Worm (Caenorhabditis elegans) whole organism, L2 larva: ENCODE measurements around the gene snu-23.

Experiments used
- C34F6.9 ChIP-seq: fragments of 150-350 bp; optimal IDR thresholded peaks from 2 replicates; lab custom pipeline; 2014; ENCODE audit warnings: missing biosample characterization, missing genetic modification characterization
- F13H6.1 ChIP-seq: sonication (generic microtip); optimal IDR thresholded peaks from 2 replicates; lab custom pipeline; 2016; ENCODE audit warnings: missing genetic modification characterization, missing compliant biosample characterization
- Y55F3AM.14 ChIP-seq: fragments of 200-800 bp; sonication (Bioruptor generic); optimal IDR thresholded peaks from 2 replicates; lab custom pipeline; 2018; ENCODE audit warnings: mild to moderate bottlenecking, missing genetic modification characterization, missing compliant biosample characterization
- ZK546.5 ChIP-seq: sonication (generic microtip); optimal IDR thresholded peaks from 2 replicates; lab custom pipeline; 2017; ENCODE audit warnings: missing biosample characterization, missing genetic modification characterization
- alr-1 ChIP-seq: fragments of 150-350 bp; optimal IDR thresholded peaks from 2 replicates; lab custom pipeline; 2014; ENCODE audit warnings: missing biosample characterization, missing genetic modification characterization
- aly-2 ChIP-seq: fragments of 150-350 bp; optimal IDR thresholded peaks from 2 replicates; lab custom pipeline; 2014; ENCODE audit warnings: missing biosample characterization, missing genetic modification characterization
- blmp-1 ChIP-seq: sonication (generic microtip); optimal IDR thresholded peaks from 2 replicates; lab custom pipeline; 2017; ENCODE audit warnings: missing genetic modification characterization, mild to moderate bottlenecking, missing compliant biosample characterization, antibody characterized with exemption, moderate library complexity; ENCODE audit not compliant: insufficient read depth
- ceh-16 ChIP-seq: fragments of 150-350 bp; optimal IDR thresholded peaks from 2 replicates; lab custom pipeline; 2014; ENCODE audit warnings: missing biosample characterization, missing genetic modification characterization
- crh-2 ChIP-seq: sonication (generic microtip); optimal IDR thresholded peaks from 2 replicates; lab custom pipeline; 2017; ENCODE audit warnings: missing biosample characterization, missing genetic modification characterization
- dmd-4 ChIP-seq: sonication (generic microtip); optimal IDR thresholded peaks from 2 replicates; lab custom pipeline; 2017; ENCODE audit warnings: missing biosample characterization, missing genetic modification characterization
- lin-13 ChIP-seq: fragments of 150-350 bp; optimal IDR thresholded peaks from 2 replicates; lab custom pipeline; 2014; ENCODE audit warnings: missing biosample characterization, missing genetic modification reagents, missing genetic modification characterization
- lin-39 ChIP-seq: fragments of 150-350 bp; optimal IDR thresholded peaks from 2 replicates; lab custom pipeline; 2014; ENCODE audit warnings: missing biosample characterization, missing genetic modification reagents, missing genetic modification characterization
- lsy-2 ChIP-seq, 2 experiments: fragments of 150-350 bp in 1 of 2; sonication (generic microtip) in 1 of 2; optimal IDR thresholded peaks; 2 replicates each; lab custom pipeline; 2014 to 2017; ENCODE audit warnings: missing biosample characterization in 2 of 2, missing genetic modification characterization in 2 of 2
- mab-5 ChIP-seq: fragments of 150-350 bp; optimal IDR thresholded peaks from 2 replicates; lab custom pipeline; 2014; ENCODE audit warnings: missing biosample characterization, missing genetic modification characterization
- nhr-129 ChIP-seq: fragments of 150-350 bp; optimal IDR thresholded peaks from 2 replicates; lab custom pipeline; 2014; ENCODE audit warnings: missing biosample characterization, missing genetic modification characterization
- nhr-23 ChIP-seq: fragments of 150-350 bp; optimal IDR thresholded peaks from 2 replicates; lab custom pipeline; 2014; ENCODE audit warnings: missing biosample characterization, missing genetic modification reagents, missing genetic modification characterization
- nhr-237 ChIP-seq: fragments of 150-350 bp; optimal IDR thresholded peaks from 2 replicates; lab custom pipeline; 2014; ENCODE audit warnings: missing biosample characterization, missing genetic modification characterization
- nhr-25 ChIP-seq: fragments of 150-350 bp; sonication (generic microtip); optimal IDR thresholded peaks from 3 replicates; lab custom pipeline; 2014; ENCODE audit warnings: missing biosample characterization, missing genetic modification characterization
- peb-1 ChIP-seq: fragments of 150-350 bp; optimal IDR thresholded peaks from 2 replicates; lab custom pipeline; 2014; ENCODE audit warnings: missing biosample characterization, missing genetic modification characterization
- sem-4 ChIP-seq: fragments of 150-350 bp; optimal IDR thresholded peaks from 2 replicates; lab custom pipeline; 2014; ENCODE audit warnings: missing biosample characterization, missing genetic modification reagents, missing genetic modification characterization
- skn-1 ChIP-seq: sonication (generic microtip); optimal IDR thresholded peaks from 2 replicates; lab custom pipeline; 2017; ENCODE audit warnings: missing biosample characterization, missing genetic modification characterization
- unc-55 ChIP-seq: fragments of 150-350 bp; sonication (generic microtip); optimal IDR thresholded peaks from 3 replicates; lab custom pipeline; 2014; ENCODE audit warnings: missing biosample characterization, missing genetic modification reagents, missing genetic modification characterization
- zag-1 ChIP-seq: fragments of 150-350 bp; optimal IDR thresholded peaks from 2 replicates; lab custom pipeline; 2014; ENCODE audit warnings: missing biosample characterization, missing genetic modification characterization

The snu-23 gene

DNA sequence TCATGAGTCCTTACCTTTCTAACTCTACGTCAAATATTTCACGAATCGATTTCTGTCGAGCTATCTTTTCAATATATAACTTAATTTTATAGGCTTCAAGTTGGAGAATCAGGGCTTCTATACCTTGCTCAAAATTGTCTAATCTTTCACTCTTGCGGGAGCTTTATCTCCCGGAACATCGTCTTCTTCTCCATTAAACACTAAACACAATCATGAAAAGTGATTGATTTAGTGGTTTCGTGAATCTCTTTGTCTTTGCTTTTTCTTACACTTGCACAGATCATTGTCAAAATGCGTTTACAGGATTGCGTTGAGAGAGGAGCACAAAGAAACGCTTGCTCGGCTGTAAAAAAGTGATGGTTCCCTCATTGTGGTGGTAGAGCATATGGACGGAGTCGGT, 18.5 kb upstream of the snu-23 start:
- TF ChIP-seq lin-39 (tag; lab: Kevin White, UChicago) (no peak), nhr-237 (tag; lab: Kevin White, UChicago) (no peak), mab-5 (tag; lab: Kevin White, UChicago) (peak; percentile 64)
- TF ChIP-seq, all 48 proteins: peak for 1

ce11 chrIII:7784201-7784600, 14.3 kb upstream of the snu-23 start:
- TF ChIP-seq lsy-2 (tag; optimal IDR thresholded peaks at IDR 0.05; lab: Kevin White, UChicago) (peak in 1 of 2 experiments; percentile 68), nhr-25 (peak; percentile 9), nhr-23 (tag; lab: Kevin White, UChicago) (no peak), aly-2 (tag; lab: Kevin White, UChicago) (no peak), sem-4 (tag; lab: Kevin White, UChicago) (peak; percentile 54), C34F6.9 (tag; lab: Kevin White, UChicago) (peak; percentile 6), F13H6.1 (tag; lab: Kevin White, UChicago) (peak; percentile 9), nhr-237 (tag; lab: Kevin White, UChicago) (no peak), mab-5 (tag; lab: Kevin White, UChicago) (peak; percentile 98)

DNA sequence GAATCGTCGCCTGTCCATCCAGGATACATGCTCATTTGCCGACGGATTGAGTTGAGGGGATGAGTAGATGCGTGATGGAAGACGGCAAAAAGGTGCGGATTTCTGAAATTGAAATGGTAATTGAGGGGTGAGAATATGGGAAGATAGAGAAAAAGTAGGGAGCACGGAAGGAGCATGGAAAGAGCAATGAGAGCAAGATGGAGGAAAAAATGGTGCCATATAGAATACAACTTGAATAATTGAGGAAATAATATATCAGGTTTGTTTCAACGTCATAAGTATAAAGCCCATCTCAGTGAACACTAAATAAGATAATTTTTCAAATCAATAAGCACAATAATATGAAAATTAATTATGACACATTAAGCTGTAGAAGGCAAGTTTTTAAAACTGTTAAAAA, 13.4 kb upstream of the snu-23 start, which contains the start of gene mab-5:
TSS of gene mab-5 (minus strand) at position 101 of the 400 bp plus-strand sequence.
- no peak for TF ChIP-seq lin-13 (GFP tag; lab: Kevin White, UChicago)

DNA sequence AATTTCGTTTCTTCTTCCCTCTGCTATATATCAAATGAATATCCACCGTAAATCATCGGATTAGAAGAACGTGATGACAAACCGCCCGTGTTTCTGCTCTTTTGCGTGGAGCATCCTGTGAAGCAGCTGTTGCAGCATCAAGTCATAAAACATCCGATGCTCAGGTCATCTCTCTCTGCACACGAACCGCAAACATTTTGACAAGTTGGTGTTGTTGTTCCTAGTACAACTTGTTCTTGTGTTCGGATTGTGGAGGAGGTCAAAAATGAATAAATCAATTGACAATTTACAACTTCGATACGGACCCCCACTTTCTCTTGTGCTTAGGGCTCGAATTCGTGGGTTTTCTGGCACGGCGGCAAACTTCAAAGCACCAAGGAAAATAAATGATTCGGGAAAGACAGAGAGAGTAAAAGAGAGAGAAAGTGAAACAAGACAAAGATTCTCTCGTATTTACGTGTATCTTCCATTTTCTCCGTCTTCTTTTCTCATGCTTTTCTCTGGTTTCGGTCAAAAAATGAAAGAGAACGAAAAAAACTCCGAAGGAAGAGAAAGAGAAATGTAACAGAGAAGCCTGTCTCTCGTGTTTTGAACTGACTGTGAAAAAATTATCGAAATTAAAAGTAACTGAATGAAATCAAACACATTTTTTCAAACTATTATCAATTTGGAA, 10.8 kb upstream of the snu-23 start:
- TF ChIP-seq blmp-1 (no peak), alr-1 (no peak), lin-39 (tag; lab: Kevin White, UChicago) (no peak), unc-55 (GFP tag; lab: Kevin White, UChicago) (peak; percentile 63), F13H6.1 (tag; lab: Kevin White, UChicago) (peak; percentile 19), mab-5 (tag; lab: Kevin White, UChicago) (peak; percentile 96), nhr-129 (tag; lab: Kevin White, UChicago) (peak; percentile 38), lsy-2 (tag; optimal IDR thresholded peaks at IDR 0.05; lab: Kevin White, UChicago) (peak in 1 of 2 experiments; percentile 29)

- TF ChIP-seq lsy-2 (tag; optimal IDR thresholded peaks at IDR 0.05; lab: Kevin White, UChicago) (peak in 1 of 2 experiments; percentile 62), F13H6.1 (tag; lab: Kevin White, UChicago) (no peak), unc-55 (GFP tag; lab: Kevin White, UChicago) (no peak), peb-1 (tag; lab: Kevin White, UChicago) (no peak)
Observed at ce11 chrIII:7779313-7779712, 9.4 kb upstream of the snu-23 start.

- peak in 1 of 2 experiments; percentile 91 for TF ChIP-seq lsy-2 (tag; optimal IDR thresholded peaks at IDR 0.05; lab: Kevin White, UChicago)
- peak; percentile 89 for TF ChIP-seq mab-5 (tag; lab: Kevin White, UChicago)
- no peak for TF ChIP-seq skn-1 (tag; lab: Kevin White, UChicago)
- peak; percentile 14 for TF ChIP-seq F13H6.1 (tag; lab: Kevin White, UChicago)
- TF ChIP-seq, all 48 proteins: peak for 3
Observed at ce11 chrIII:7778530-7778929, 8.6 kb upstream of the snu-23 start.

- TF ChIP-seq blmp-1, result no peak
Observed at ce11 chrIII:7775983-7776440, 6.1 kb upstream of the snu-23 start, which contains the start of gene bath-15. TSS of gene bath-15 (minus strand) at chrIII:7776033.

DNA sequence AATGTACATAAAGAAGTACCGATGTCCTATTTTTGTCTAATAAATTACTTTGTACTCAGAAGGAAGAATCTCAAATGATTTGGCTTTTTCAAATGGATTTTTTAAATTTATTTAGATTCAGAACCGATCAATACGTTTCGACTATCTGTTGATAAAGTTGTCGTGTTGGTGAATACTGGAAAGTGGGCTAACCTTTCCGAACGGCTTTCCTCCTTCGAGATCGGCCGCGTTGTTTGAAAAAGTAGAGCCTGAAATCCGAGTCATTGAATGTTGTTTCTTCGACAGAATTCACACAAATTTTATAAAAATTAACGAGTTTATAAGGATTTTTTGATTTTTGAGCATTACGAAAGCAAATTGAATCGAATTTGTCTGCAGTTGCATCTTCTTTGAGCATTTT, 3.9 kb upstream of the snu-23 start:
- TF ChIP-seq ceh-16 (tag; lab: Kevin White, UChicago), result no peak
- no peak for TF ChIP-seq zag-1 (tag; lab: Kevin White, UChicago)
- no peak for TF ChIP-seq dmd-4 (tag; lab: Kevin White, UChicago)
- TF ChIP-seq F13H6.1 (tag; lab: Kevin White, UChicago), result no peak
- no peak for TF ChIP-seq skn-1 (tag; lab: Kevin White, UChicago)
- TF ChIP-seq crh-2 (tag; lab: Kevin White, UChicago), result no peak
- TF ChIP-seq ZK546.5, result no peak
- no peak for TF ChIP-seq aly-2 (tag; lab: Kevin White, UChicago)
- TF ChIP-seq Y55F3AM.14 (GFP tag; lab: Kevin White, UChicago), result no peak
